Fruit fly (Drosophila melanogaster) whole organism, embryonic: ENCODE data around the gene CG16985.

ENCODE experiments used
- Ada2b ChIP-seq: fragments of 200-800 bp; sonication (Bioruptor generic); IDR thresholded peaks from 2 replicates; pipeline ENCODE4 v1.3.6; 2022; ENCODE audit warnings: missing biosample characterization, missing genetic modification characterization
- CG11504 ChIP-seq: fragments of 200-800 bp; sonication (Bioruptor generic); optimal IDR thresholded peaks from 3 replicates; lab custom pipeline; 2019; ENCODE audit warnings: missing biosample characterization, mild to moderate bottlenecking, missing genetic modification characterization, moderate library complexity
- CG12659 ChIP-seq: fragments of 200-800 bp; sonication (Bioruptor generic); optimal IDR thresholded peaks from 3 replicates; lab custom pipeline; 2017; ENCODE audit warnings: mild to moderate bottlenecking, missing biosample characterization, missing genetic modification reagents, missing genetic modification characterization
- CG15269 ChIP-seq: fragments of 200-800 bp; sonication (Bioruptor generic); optimal IDR thresholded peaks from 2 replicates; lab custom pipeline; 2018; ENCODE audit warnings: missing biosample characterization, mild to moderate bottlenecking, missing genetic modification characterization, moderate library complexity
- CG1529 ChIP-seq: fragments of 200-800 bp; sonication (Bioruptor generic); optimal IDR thresholded peaks from 3 replicates; lab custom pipeline; 2018; ENCODE audit warnings: missing biosample characterization, missing genetic modification characterization
- CG15601 ChIP-seq: fragments of 200-800 bp; sonication (Bioruptor generic); optimal IDR thresholded peaks from 3 replicates; lab custom pipeline; 2019; ENCODE audit warnings: missing biosample characterization, mild to moderate bottlenecking, missing genetic modification characterization, moderate library complexity
- CG17829 ChIP-seq: fragments of 200-800 bp; optimal IDR thresholded peaks from 2 replicates; lab custom pipeline; 2019; ENCODE audit warnings: missing biosample characterization, mild to moderate bottlenecking, missing genetic modification characterization, moderate library complexity
- CG17912 ChIP-seq: fragments of 200-800 bp; sonication (Bioruptor generic); optimal IDR thresholded peaks from 2 replicates; lab custom pipeline; 2018; ENCODE audit warnings: missing biosample characterization, mild to moderate bottlenecking, missing genetic modification characterization
- CG18599 ChIP-seq: fragments of 200-800 bp; sonication (Bioruptor generic); optimal IDR thresholded peaks from 3 replicates; lab custom pipeline; 2017; ENCODE audit warnings: missing biosample characterization, missing genetic modification characterization, mild to moderate bottlenecking, moderate library complexity, missing genetic modification reagents
- CG2678 ChIP-seq: fragments of 200-800 bp; sonication (Bioruptor generic); optimal IDR thresholded peaks from 3 replicates; lab custom pipeline; 2019; ENCODE audit warnings: missing biosample characterization, mild to moderate bottlenecking, missing genetic modification characterization, moderate library complexity
- CG30431 ChIP-seq: fragments of 200-800 bp; sonication (Bioruptor generic); optimal IDR thresholded peaks from 2 replicates; lab custom pipeline; 2017; ENCODE audit warnings: missing biosample characterization, missing genetic modification characterization
- CG32532 ChIP-seq: fragments of 200-800 bp; sonication (Bioruptor generic); IDR thresholded peaks from 2 replicates; pipeline ENCODE4 v1.3.6; 2022; ENCODE audit warnings: missing biosample characterization, missing genetic modification characterization
- CG3995 ChIP-seq: fragments of 200-800 bp; sonication (Bioruptor generic); optimal IDR thresholded peaks from 3 replicates; lab custom pipeline; 2016; ENCODE audit warnings: missing biosample characterization, missing genetic modification characterization
- CG6813 ChIP-seq: fragments of 200-800 bp; sonication (Bioruptor generic); optimal IDR thresholded peaks from 2 replicates; lab custom pipeline; 2017; ENCODE audit warnings: missing biosample characterization, missing genetic modification characterization, mild to moderate bottlenecking, moderate library complexity, missing genetic modification reagents
- CG7556 ChIP-seq: fragments of 200-800 bp; sonication (Bioruptor generic); optimal IDR thresholded peaks from 2 replicates; lab custom pipeline; 2017; ENCODE audit warnings: missing biosample characterization, mild to moderate bottlenecking, missing genetic modification characterization
- CG9215 ChIP-seq: fragments of 200-800 bp; sonication (Bioruptor generic); IDR thresholded peaks from 2 replicates; pipeline ENCODE4 v1.3.6; 2022; ENCODE audit warnings: missing biosample characterization, missing genetic modification characterization
- CG9876 ChIP-seq: fragments of 200-800 bp; sonication (Bioruptor generic); optimal IDR thresholded peaks from 2 replicates; lab custom pipeline; 2016; ENCODE audit warnings: missing biosample characterization, missing genetic modification characterization
- CHES-1-like ChIP-seq: fragments of 200-800 bp; sonication (Bioruptor generic); optimal IDR thresholded peaks from 2 replicates; lab custom pipeline; 2016; ENCODE audit warnings: missing biosample characterization, missing genetic modification characterization
- D19A ChIP-seq: fragments of 200-800 bp; optimal IDR thresholded peaks from 3 replicates; lab custom pipeline; 2019; ENCODE audit warnings: missing biosample characterization, mild to moderate bottlenecking, missing genetic modification characterization, moderate library complexity
- D19B ChIP-seq: fragments of 200-800 bp; sonication (Bioruptor generic); optimal IDR thresholded peaks from 2 replicates; lab custom pipeline; 2017; ENCODE audit warnings: missing biosample characterization, mild to moderate bottlenecking, missing genetic modification characterization
- Dfd ChIP-seq, 2 experiments: fragments of >200 bp; optimal IDR thresholded peaks; 2 replicates each; lab custom pipeline; 2017; ENCODE audit warnings: missing biosample characterization in 2 of 2, missing genetic modification characterization in 2 of 2
- Dll ChIP-seq: fragments of 200-800 bp; sonication (Bioruptor generic); IDR thresholded peaks from 4 replicates; pipeline ENCODE4 v1.3.6; 2022; ENCODE audit warnings: missing biosample characterization, missing genetic modification characterization; ENCODE audit not compliant: partially characterized antibody
- Dp ChIP-seq: fragments of 200-800 bp; sonication (Bioruptor generic); optimal IDR thresholded peaks from 2 replicates; lab custom pipeline; 2018; ENCODE audit warnings: missing biosample characterization, mild to moderate bottlenecking, missing genetic modification characterization, moderate library complexity
- H15 ChIP-seq: fragments of 200-800 bp; sonication (Bioruptor generic); IDR thresholded peaks from 3 replicates; pipeline ENCODE4 v1.3.6; 2022; ENCODE audit warnings: missing biosample characterization, missing genetic modification characterization
- Kr ChIP-seq: fragments of 200-800 bp; sonication (Bioruptor generic); optimal IDR thresholded peaks from 2 replicates; lab custom pipeline; 2017; ENCODE audit warnings: missing biosample characterization, mild to moderate bottlenecking, missing genetic modification characterization
- Mes4 ChIP-seq: fragments of 200-800 bp; sonication (Bioruptor generic); optimal IDR thresholded peaks from 2 replicates; lab custom pipeline; 2016; ENCODE audit warnings: missing biosample characterization, missing genetic modification characterization
- Opbp ChIP-seq: fragments of 200-800 bp; sonication (Bioruptor generic); IDR thresholded peaks from 3 replicates; pipeline ENCODE4 v1.3.6; 2022; ENCODE audit warnings: missing biosample characterization, missing genetic modification characterization; ENCODE audit not compliant: partially characterized antibody
- Pdp1 ChIP-seq, 2 experiments: fragments of 200-800 bp; sonication (Bioruptor generic); optimal IDR thresholded peaks; 3 replicates each; lab custom pipeline; 2016; ENCODE audit warnings: missing biosample characterization in 2 of 2, missing genetic modification characterization in 2 of 2, mild to moderate bottlenecking in 1 of 2, moderate library complexity in 1 of 2
- Side ChIP-seq: fragments of 200-800 bp; sonication (Bioruptor generic); optimal IDR thresholded peaks from 2 replicates; lab custom pipeline; 2016; ENCODE audit warnings: missing biosample characterization, missing genetic modification characterization
- Usf ChIP-seq: fragments of 200-800 bp; sonication (Bioruptor generic); optimal IDR thresholded peaks from 2 replicates; lab custom pipeline; 2017; ENCODE audit warnings: missing genotype, missing biosample characterization, missing genetic modification characterization
- bbx ChIP-seq: fragments of 200-800 bp; sonication (Bioruptor generic); IDR thresholded peaks from 2 replicates; pipeline ENCODE4 v1.3.6; 2022; ENCODE audit warnings: missing biosample characterization, missing genetic modification characterization; ENCODE audit not compliant: partially characterized antibody
- chif ChIP-seq, 2 experiments: fragments of 200-800 bp; sonication (Bioruptor generic); optimal IDR thresholded peaks; 3 replicates each; lab custom pipeline; 2016; ENCODE audit warnings: missing biosample characterization in 2 of 2, missing genetic modification characterization in 2 of 2
- ems ChIP-seq: fragments of 200-800 bp; sonication (Bioruptor generic); optimal IDR thresholded peaks from 3 replicates; lab custom pipeline; 2016; ENCODE audit warnings: missing biosample characterization, missing genetic modification characterization
- gfzf ChIP-seq: fragments of 200-800 bp; sonication (Bioruptor generic); optimal IDR thresholded peaks from 2 replicates; lab custom pipeline; 2016; ENCODE audit warnings: missing biosample characterization, mild to moderate bottlenecking, missing genetic modification characterization, moderate library complexity
- gsb-n ChIP-seq: fragments of 200-800 bp; sonication (Bioruptor generic); optimal IDR thresholded peaks from 3 replicates; lab custom pipeline; 2018; ENCODE audit warnings: missing biosample characterization, mild to moderate bottlenecking, missing genetic modification characterization
- knrl ChIP-seq: fragments of 200-800 bp; sonication (Bioruptor generic); IDR thresholded peaks from 3 replicates; pipeline ENCODE4 v1.3.6; 2022; ENCODE audit warnings: missing biosample characterization, missing genetic modification characterization; ENCODE audit not compliant: partially characterized antibody
- lola ChIP-seq, 3 experiments: fragments of >200 bp in 2 of 3; fragments of 200-800 bp in 1 of 3; sonication (Bioruptor generic) in 1 of 3; optimal IDR thresholded peaks; 2 replicates each; lab custom pipeline; 2017 to 2019; ENCODE audit warnings: missing biosample characterization in 3 of 3, missing genetic modification characterization in 3 of 3, mild to moderate bottlenecking in 1 of 3, moderate library complexity in 1 of 3
- nom ChIP-seq: fragments of 200-800 bp; sonication (Bioruptor generic); optimal IDR thresholded peaks from 2 replicates; lab custom pipeline; 2017; ENCODE audit warnings: missing biosample characterization, missing genetic modification characterization, mild to moderate bottlenecking, moderate library complexity, missing genetic modification reagents
- pb ChIP-seq: fragments of 200-800 bp; sonication (Bioruptor generic); optimal IDR thresholded peaks from 3 replicates; lab custom pipeline; 2016; ENCODE audit warnings: missing biosample characterization, missing genetic modification characterization
- pita ChIP-seq: fragments of 200-800 bp; sonication (Bioruptor generic); optimal IDR thresholded peaks from 2 replicates; lab custom pipeline; 2017; ENCODE audit warnings: missing biosample characterization, mild to moderate bottlenecking, missing genetic modification characterization
- rib ChIP-seq: fragments of 200-800 bp; sonication (Bioruptor generic); IDR thresholded peaks from 2 replicates; pipeline ENCODE4 v1.3.6; 2022; ENCODE audit warnings: missing biosample characterization, missing genetic modification characterization
- scrt ChIP-seq: fragments of 200-800 bp; sonication (Bioruptor generic); optimal IDR thresholded peaks from 2 replicates; lab custom pipeline; 2018; ENCODE audit warnings: missing biosample characterization, mild to moderate bottlenecking, missing genetic modification characterization, moderate library complexity
- slp2 ChIP-seq: fragments of 200-800 bp; sonication (Bioruptor generic); optimal IDR thresholded peaks from 2 replicates; lab custom pipeline; 2016; ENCODE audit warnings: missing biosample characterization, missing genetic modification characterization
- ssp ChIP-seq: fragments of 200-800 bp; sonication (Bioruptor generic); IDR thresholded peaks from 2 replicates; pipeline ENCODE4 v1.3.6; 2022; ENCODE audit warnings: missing biosample characterization, missing genetic modification characterization
- unpg ChIP-seq: fragments of 200-800 bp; sonication (Bioruptor generic); optimal IDR thresholded peaks from 3 replicates; lab custom pipeline; 2018; ENCODE audit warnings: missing biosample characterization, mild to moderate bottlenecking, missing genetic modification characterization, moderate library complexity
- usp ChIP-seq: fragments of >200 bp; optimal IDR thresholded peaks from 2 replicates; lab custom pipeline; 2017; ENCODE audit warnings: missing biosample characterization, missing genetic modification characterization
- wor ChIP-seq: fragments of 200-800 bp; sonication (Bioruptor generic); IDR thresholded peaks from 2 replicates; pipeline ENCODE4 v1.3.6; 2022; ENCODE audit warnings: missing biosample characterization, missing genetic modification characterization

CG16985 gene

dm6 chr3L:2585794-2586741 is 13.0 kb upstream of the CG16985 start, which contains the start of gene msn (continued):
- peak; percentile 57 for TF ChIP-seq ssp (GFP tag; lab: Robert Waterston, UW)
- TF ChIP-seq Usf: no peak
- TF ChIP-seq Opbp (GFP tag; lab: Robert Waterston, UW): peak; percentile 61; the same call in 2 of the 3 replicates
- TF ChIP-seq H15 (GFP tag; lab: Robert Waterston, UW): no peak
- TF ChIP-seq D19A (tag; lab: Kevin White, UChicago): no peak
- no peak for TF ChIP-seq CG7556 (GFP tag; lab: Kevin White, UChicago)
- peak; percentile 8 for TF ChIP-seq Mes4 (GFP tag; lab: Kevin White, UChicago)
- TF ChIP-seq CG15269 (tag; lab: Kevin White, UChicago): no peak
- TF ChIP-seq nom (GFP tag; lab: Kevin White, UChicago): peak; percentile 82
- no peak for TF ChIP-seq CG30431 (GFP tag; lab: Kevin White, UChicago)
- no peak for TF ChIP-seq CG11504 (tag; lab: Kevin White, UChicago)
- peak; percentile 5 for TF ChIP-seq CG2678
- TF ChIP-seq pita (GFP tag; lab: Kevin White, UChicago): no peak
- TF ChIP-seq slp2 (GFP tag; lab: Kevin White, UChicago): no peak
- peak; percentile 6 for TF ChIP-seq Dp (GFP tag; lab: Kevin White, UChicago)
- peak; percentile 36 for TF ChIP-seq CG17829
- TF ChIP-seq Dll: no peak
- no peak for TF ChIP-seq lola (GFP tag; optimal IDR thresholded peaks at IDR 0.05; lab: Kevin White, UChicago)
- no peak for TF ChIP-seq Kr
- TF ChIP-seq Ada2b: no peak
- TF ChIP-seq Pdp1 (GFP tag; optimal IDR thresholded peaks at IDR 0.05; lab: Kevin White, UChicago): peak in 1 of 2 experiments; percentile 71
- peak; percentile 20 for TF ChIP-seq gsb-n (tag; lab: Kevin White, UChicago)
- TF ChIP-seq bbx (GFP tag; lab: Robert Waterston, UW): peak; percentile 67
- TF ChIP-seq CG9876 (GFP tag; lab: Kevin White, UChicago): no peak
- TF ChIP-seq chif (GFP tag; optimal IDR thresholded peaks at IDR 0.05; lab: Kevin White, UChicago): no peak
- TF ChIP-seq CG3995 (GFP tag; lab: Kevin White, UChicago): no peak
- no peak for TF ChIP-seq usp (GFP tag; lab: Kevin White, UChicago)
- no peak for TF ChIP-seq CG15601 (tag; lab: Kevin White, UChicago)
- peak; percentile 40 for TF ChIP-seq pb (GFP tag; lab: Kevin White, UChicago)
- TF ChIP-seq CG18599 (GFP tag; lab: Kevin White, UChicago): peak; percentile 36
- TF ChIP-seq ems (GFP tag; lab: Kevin White, UChicago): peak; percentile 33
- peak; percentile 8 for TF ChIP-seq Side (GFP tag; lab: Kevin White, UChicago)
- TF ChIP-seq CG9215: no peak
- no peak for TF ChIP-seq CG1529 (GFP tag; lab: Kevin White, UChicago)
- no peak for TF ChIP-seq D19B (GFP tag; lab: Kevin White, UChicago)
- peak; percentile 50 for TF ChIP-seq CG32532 (GFP tag; lab: Robert Waterston, UW)
- TF ChIP-seq rib (GFP tag; lab: Robert Waterston, UW): peak; percentile 61
- peak; percentile 86 for TF ChIP-seq CG12659 (GFP tag; lab: Kevin White, UChicago)
- peak; percentile 36; the same call in 2 of the 3 replicates for TF ChIP-seq knrl (GFP tag; lab: Robert Waterston, UW)
- peak; percentile 95 for TF ChIP-seq gfzf (GFP tag; lab: Kevin White, UChicago)
- TF ChIP-seq CHES-1-like (GFP tag; lab: Kevin White, UChicago): peak; percentile 36
- TF ChIP-seq scrt (GFP tag; lab: Kevin White, UChicago): peak; percentile 25
- no peak for TF ChIP-seq wor (GFP tag; lab: Robert Waterston, UW)
- TF ChIP-seq unpg (GFP tag; lab: Kevin White, UChicago): no peak
- TF ChIP-seq CG6813 (GFP tag; lab: Kevin White, UChicago): peak; percentile 37
- TF ChIP-seq CG17912 (GFP tag; lab: Kevin White, UChicago): peak; percentile 47
- TF ChIP-seq Dfd (GFP tag; optimal IDR thresholded peaks at IDR 0.05; lab: Kevin White, UChicago): no peak
